Worm (Caenorhabditis elegans): ENCODE measurements around the gene memb-1.

Gene memb-1

DNA sequence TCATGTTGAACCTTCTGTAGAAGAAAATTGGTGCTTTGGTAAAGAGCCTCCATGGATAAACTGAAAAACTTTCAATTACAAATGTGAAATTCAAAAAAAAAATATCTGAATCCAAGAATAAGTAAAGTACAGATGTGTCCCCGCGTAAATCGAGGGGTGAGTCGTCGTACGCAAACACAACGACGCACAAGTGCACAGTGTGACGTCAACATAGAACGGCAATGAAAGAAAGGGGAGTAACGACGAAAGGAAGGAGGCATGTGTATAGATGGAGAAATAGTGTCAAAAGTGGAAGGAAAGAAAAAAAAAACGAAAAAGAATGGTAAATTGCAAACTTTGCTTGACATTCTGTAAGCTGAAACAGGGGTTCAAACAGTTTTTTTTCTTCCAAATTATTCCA is at the start of gene memb-1:
TSS of gene memb-1 (minus strand) at position 60 of the 400 bp plus-strand sequence.
- TF ChIP-seq mep-1 (tag; optimal IDR thresholded peaks at IDR 0.05) (peak; percentile 80), mab-5 (tag; optimal IDR thresholded peaks at IDR 0.05) (no peak), nhr-2 (tag; optimal IDR thresholded peaks at IDR 0.05) (no peak), M03D4.4 (tag; optimal IDR thresholded peaks at IDR 0.05) (no peak), flh-1 (GFP tag; optimal IDR thresholded peaks at IDR 0.05) (no peak), nhr-237 (tag; optimal IDR thresholded peaks at IDR 0.05) (no peak), unc-39 (tag; optimal IDR thresholded peaks at IDR 0.05) (no peak), lsy-2 (tag; optimal IDR thresholded peaks at IDR 0.05) (peak; percentile 15), sptf-1 (tag; optimal IDR thresholded peaks at IDR 0.05) (peak; percentile 47), mls-2 (tag; optimal IDR thresholded peaks at IDR 0.05) (peak; percentile 20), zip-8 (tag; optimal IDR thresholded peaks at IDR 0.05) (peak; percentile 55), ceh-43 (GFP tag; optimal IDR thresholded peaks at IDR 0.05) (no peak), sem-2 (GFP tag; optimal IDR thresholded peaks at IDR 0.05) (no peak), unc-120 (tag; optimal IDR thresholded peaks at IDR 0.05; ENCODE audit: poor library complexity, severe bottlenecking) (no peak), nhr-12 (tag; optimal IDR thresholded peaks at IDR 0.05) (no peak), drap-1 (GFP tag; optimal IDR thresholded peaks at IDR 0.05) (peak; percentile 52), tbx-8 (GFP tag; optimal IDR thresholded peaks at IDR 0.05) (no peak), cnd-1 (tag; optimal IDR thresholded peaks at IDR 0.05) (no peak), pha-4 (tag; optimal IDR thresholded peaks at IDR 0.05) (peak; percentile 65), elt-1 (tag; optimal IDR thresholded peaks at IDR 0.05; ENCODE audit: borderline replicate concordance, insufficient read depth) (no peak), bed-3 (GFP tag; optimal IDR thresholded peaks at IDR 0.05) (no peak), unc-62 (GFP tag; optimal IDR thresholded peaks at IDR 0.05) (no peak), elt-3 (tag; optimal IDR thresholded peaks at IDR 0.05) (no peak), ztf-11 (tag; optimal IDR thresholded peaks at IDR 0.05) (no peak), lin-32 (GFP tag; optimal IDR thresholded peaks at IDR 0.05) (no peak), snpc-4 (tag; optimal IDR thresholded peaks at IDR 0.05) (no peak), nhr-76 (tag; optimal IDR thresholded peaks at IDR 0.05) (no peak), ham-2 (GFP tag; optimal IDR thresholded peaks at IDR 0.05) (no peak), nhr-28 (tag; optimal IDR thresholded peaks at IDR 0.05) (no peak), blmp-1 (tag; optimal IDR thresholded peaks at IDR 0.05) (no peak), hlh-1 (tag; optimal IDR thresholded peaks at IDR 0.05) (no peak), lin-13 (tag; optimal IDR thresholded peaks at IDR 0.05) (peak; percentile 3), ceh-83 (GFP tag; optimal IDR thresholded peaks at IDR 0.05) (no peak), ceh-39 (tag; optimal IDR thresholded peaks at IDR 0.05) (no peak), ces-1 (GFP tag; optimal IDR thresholded peaks at IDR 0.05) (peak; percentile 38)

DNA sequence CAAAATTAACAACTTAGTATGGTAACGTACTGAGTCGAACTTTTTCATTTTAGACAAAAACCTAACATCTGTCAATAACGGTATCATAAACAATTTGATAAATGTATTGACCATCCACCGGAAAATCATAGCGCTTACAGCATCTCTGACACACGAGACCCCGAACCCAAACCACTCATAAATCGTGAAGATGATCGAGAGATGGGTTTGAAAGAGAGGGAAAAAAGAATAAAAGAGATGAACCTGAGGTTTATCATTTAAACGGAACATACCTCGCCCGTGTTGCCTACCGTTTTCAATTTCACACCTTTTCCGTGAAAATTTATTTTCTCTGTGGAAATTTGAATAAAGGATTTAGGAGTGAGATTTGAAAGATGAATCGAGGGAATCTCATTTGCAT is 48.2 kb upstream of the memb-1 start:
- no peak for TF ChIP-seq nhr-76 (tag; optimal IDR thresholded peaks at IDR 0.05)
- no peak for TF ChIP-seq unc-120 (tag; optimal IDR thresholded peaks at IDR 0.05; ENCODE audit: poor library complexity, severe bottlenecking)
- TF ChIP-seq blmp-1 (tag; optimal IDR thresholded peaks at IDR 0.05), result no peak
- no peak for TF ChIP-seq nhr-237 (tag; optimal IDR thresholded peaks at IDR 0.05)
- TF ChIP-seq flh-1 (GFP tag; optimal IDR thresholded peaks at IDR 0.05), result no peak
- TF ChIP-seq M03D4.4 (tag; optimal IDR thresholded peaks at IDR 0.05), result no peak
- TF ChIP-seq hlh-1 (tag; optimal IDR thresholded peaks at IDR 0.05), result no peak
- no peak for TF ChIP-seq lin-13 (tag; optimal IDR thresholded peaks at IDR 0.05)
- no peak for TF ChIP-seq nhr-12 (tag; optimal IDR thresholded peaks at IDR 0.05)
- no peak for TF ChIP-seq mep-1 (tag; optimal IDR thresholded peaks at IDR 0.05)

DNA sequence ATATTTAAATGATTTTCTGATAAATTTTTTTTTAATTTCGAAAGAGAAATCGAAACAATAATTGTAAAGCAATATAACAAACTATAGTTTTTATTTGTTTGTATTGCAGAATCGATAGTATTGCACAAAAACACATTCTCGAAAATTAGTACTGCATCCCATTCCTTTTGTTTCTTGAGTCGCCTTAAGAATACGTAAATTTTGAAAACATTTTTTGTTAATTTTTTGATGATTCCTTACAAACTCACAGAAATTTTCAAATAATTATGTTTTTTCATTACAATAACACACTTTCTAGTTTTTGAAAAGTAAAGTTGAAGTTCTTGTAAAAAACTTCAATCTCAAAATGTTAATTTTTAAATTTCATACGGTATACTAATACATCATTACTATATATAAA is 44.8 kb upstream of the memb-1 start:
- TF ChIP-seq mab-5 (tag; optimal IDR thresholded peaks at IDR 0.05), result no peak
- no peak for TF ChIP-seq ces-1 (GFP tag; optimal IDR thresholded peaks at IDR 0.05)
- no peak for TF ChIP-seq hlh-1 (tag; optimal IDR thresholded peaks at IDR 0.05)
- no peak for TF ChIP-seq sptf-1 (tag; optimal IDR thresholded peaks at IDR 0.05)
- no peak for TF ChIP-seq flh-1 (GFP tag; optimal IDR thresholded peaks at IDR 0.05)
- TF ChIP-seq M03D4.4 (tag; optimal IDR thresholded peaks at IDR 0.05), result no peak
- TF ChIP-seq nhr-12 (tag; optimal IDR thresholded peaks at IDR 0.05), result no peak
- TF ChIP-seq lin-32 (GFP tag; optimal IDR thresholded peaks at IDR 0.05), result no peak
- no peak for TF ChIP-seq sem-2 (GFP tag; optimal IDR thresholded peaks at IDR 0.05)
- no peak for TF ChIP-seq ztf-11 (tag; optimal IDR thresholded peaks at IDR 0.05)
- TF ChIP-seq snpc-4 (tag; optimal IDR thresholded peaks at IDR 0.05), result no peak
- no peak for TF ChIP-seq lsy-2 (tag; optimal IDR thresholded peaks at IDR 0.05)
- TF ChIP-seq tbx-8 (GFP tag; optimal IDR thresholded peaks at IDR 0.05), result no peak
- no peak for TF ChIP-seq ceh-39 (tag; optimal IDR thresholded peaks at IDR 0.05)
- no peak for TF ChIP-seq nhr-28 (tag; optimal IDR thresholded peaks at IDR 0.05)
